Worm (Caenorhabditis elegans): ENCODE results near the gene F15B9.6.
A peak's percentile ranks its signal among the peaks of the same experiment; 100 is the strongest.

F15B9.6 gene

ce11 chrV:12974047-12974446 lies 39.9 kb upstream of the F15B9.6 start:
- TF ChIP-seq ceh-8 (GFP tag; optimal IDR thresholded peaks at IDR 0.05) (no peak), pag-3 (tag; optimal IDR thresholded peaks at IDR 0.05; ENCODE audit: borderline replicate concordance, insufficient read depth) (no peak), hlh-17 (GFP tag; optimal IDR thresholded peaks at IDR 0.05; ENCODE audit: borderline replicate concordance) (no peak)

ce11 chrV:12987061-12987460 lies 26.9 kb upstream of the F15B9.6 start, which contains the start of gene shw-3:
Gene shw-3 (minus strand): TSS chrV:12987161.
- no peak for TF ChIP-seq sox-4 (tag; optimal IDR thresholded peaks at IDR 0.05)
- no peak for TF ChIP-seq elt-3 (tag; optimal IDR thresholded peaks at IDR 0.05)
- no peak for TF ChIP-seq nhr-76 (tag; optimal IDR thresholded peaks at IDR 0.05)
- TF ChIP-seq F16B12.6 (tag; optimal IDR thresholded peaks at IDR 0.05), result no peak
- TF ChIP-seq lin-14 (GFP tag; optimal IDR thresholded peaks at IDR 0.05), result no peak
- TF ChIP-seq Y116A8C.19 (tag; optimal IDR thresholded peaks at IDR 0.05; ENCODE audit: borderline replicate concordance), result no peak
- no peak for TF ChIP-seq blmp-1 (tag; optimal IDR thresholded peaks at IDR 0.05)
- no peak for TF ChIP-seq dpl-1 (GFP tag; optimal IDR thresholded peaks at IDR 0.05)
- no peak for TF ChIP-seq isw-1 (GFP tag; IDR thresholded peaks at IDR 0.05)
- TF ChIP-seq tbx-2 (tag; optimal IDR thresholded peaks at IDR 0.05), result no peak
- TF ChIP-seq fkh-4 (tag; optimal IDR thresholded peaks at IDR 0.05; ENCODE audit: borderline replicate concordance), result no peak
- TF ChIP-seq ceh-63 (GFP tag; optimal IDR thresholded peaks at IDR 0.05), result no peak
- no peak for TF ChIP-seq nhr-71 (tag; optimal IDR thresholded peaks at IDR 0.05)
- no peak for TF ChIP-seq lin-39 (tag; optimal IDR thresholded peaks at IDR 0.05)
- TF ChIP-seq pax-3 (tag; optimal IDR thresholded peaks at IDR 0.05), result no peak
- TF ChIP-seq aha-1 (tag; optimal IDR thresholded peaks at IDR 0.05), result no peak
- no peak for TF ChIP-seq snu-23 (GFP tag; optimal IDR thresholded peaks at IDR 0.05)

ce11 chrV:12988256-12988655 lies 25.7 kb upstream of the F15B9.6 start, which contains the start of gene F15B9.8:
Gene F15B9.8 (plus strand): TSS chrV:12988556.
- TF ChIP-seq nhr-19 (GFP tag; conservative IDR thresholded peaks at IDR 0.05), result no peak
- no peak for TF ChIP-seq ceh-82 (tag; optimal IDR thresholded peaks at IDR 0.05)
- peak; percentile 42 for TF ChIP-seq nhr-85 (tag)
- TF ChIP-seq fkh-4 (tag; optimal IDR thresholded peaks at IDR 0.05; ENCODE audit: borderline replicate concordance), result no peak
- no peak for TF ChIP-seq hlh-17 (GFP tag; optimal IDR thresholded peaks at IDR 0.05; ENCODE audit: borderline replicate concordance)

- peak; percentile 82 for TF ChIP-seq nhr-85 (tag)
- peak; percentile 18 for TF ChIP-seq blmp-1 (tag; optimal IDR thresholded peaks at IDR 0.05)
- peak; percentile 60 for TF ChIP-seq lin-14 (GFP tag; optimal IDR thresholded peaks at IDR 0.05)
- no peak for TF ChIP-seq mdl-1 (tag; optimal IDR thresholded peaks at IDR 0.05)
- 0 out of 2 replicates have a peak, but pooled peaks have one; percentile 45 for TF ChIP-seq grh-1 (GFP tag; IDR thresholded peaks at IDR 0.05)
- no peak for TF ChIP-seq ets-5 (GFP tag; IDR thresholded peaks at IDR 0.05)
- TF ChIP-seq ces-1 (GFP tag; optimal IDR thresholded peaks at IDR 0.05), result no peak
- no peak for TF ChIP-seq ceh-82 (tag; optimal IDR thresholded peaks at IDR 0.05)
- no peak for TF ChIP-seq mep-1 (tag; optimal IDR thresholded peaks at IDR 0.05)
- TF ChIP-seq alr-1 (tag; optimal IDR thresholded peaks at IDR 0.05; ENCODE audit: borderline replicate concordance), result no peak
- TF ChIP-seq egl-27 (tag; optimal IDR thresholded peaks at IDR 0.05), result no peak
These were observed 21.1 kb upstream of the F15B9.6 start, which contains the start of the genes F15B9.11 and dsl-7 for ce11 chrV:12992891-12993290. Gene F15B9.11 (minus strand): TSS chrV:12992895. Gene dsl-7 (plus strand): TSS chrV:12993150.

DNA sequence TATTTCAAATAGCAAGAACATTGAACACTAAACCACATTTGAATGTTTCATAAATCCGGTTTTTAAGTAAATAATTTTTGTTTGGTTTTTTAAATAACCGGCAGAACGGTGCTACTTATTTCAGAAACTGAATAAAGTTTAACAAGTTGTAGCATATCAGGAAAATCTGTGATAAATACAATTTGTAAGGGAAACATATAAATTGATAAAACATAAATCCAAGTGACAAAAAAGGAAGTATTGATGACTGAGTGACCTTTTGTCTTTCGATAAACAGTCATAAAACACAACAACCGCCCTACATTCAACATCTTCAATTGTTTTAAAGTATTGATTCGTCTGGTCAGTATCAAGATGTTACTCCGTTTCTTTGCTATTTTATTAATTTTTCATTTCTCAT lies 18.7 kb upstream of the F15B9.6 start, which contains the start of gene far-5:
Gene far-5, plus strand, starts transcription at position 301 of the 400 bp plus-strand sequence.
- TF ChIP-seq ztf-11 (tag; optimal IDR thresholded peaks at IDR 0.05) (no peak), blmp-1 (tag; optimal IDR thresholded peaks at IDR 0.05) (peak; percentile 30), nhr-77 (tag; optimal IDR thresholded peaks at IDR 0.05) (no peak), unc-86 (tag; optimal IDR thresholded peaks at IDR 0.05) (no peak), elt-3 (tag; optimal IDR thresholded peaks at IDR 0.05) (peak in 1 of 6 experiments; percentile 29)
